Worm (Caenorhabditis elegans) whole organism, L4/young adult: Measurements from ENCODE around the gene clec-185.

Experiments used
- W03F9.2 ChIP-seq: fragments of 150-350 bp; optimal IDR thresholded peaks from 2 replicates; lab custom pipeline; 2014; ENCODE audit warnings: missing biosample characterization, missing genetic modification characterization
- him-1 ChIP-seq: sonication (generic microtip); optimal IDR thresholded peaks from 2 replicates; lab custom pipeline; 2016; ENCODE audit warnings: missing genotype, missing genetic modification reagents, missing genetic modification characterization, missing compliant biosample characterization

ce11 chrIV:12429504-12429903 is 9.0 kb upstream of the clec-185 start:
- TF ChIP-seq W03F9.2 (tag; lab: Kevin White, UChicago) = no peak
- no peak for TF ChIP-seq him-1 (tag; lab: Kevin White, UChicago)
